Worm (Caenorhabditis elegans): Measurements from ENCODE around the gene T13G4.4.

- no peak for TF ChIP-seq daf-19 (GFP tag; conservative IDR thresholded peaks at IDR 0.05)
- TF ChIP-seq fos-1 (tag; optimal IDR thresholded peaks at IDR 0.05): no peak
Observed at ce11 chrX:1171617-1172016, 19.9 kb downstream of the T13G4.4 start.
